Worm (Caenorhabditis elegans) whole organism, early embryonic: ENCODE results near the gene piki-1.

Experiments
- F13C5.2 ChIP-seq: sonication (generic microtip); optimal IDR thresholded peaks from 2 replicates; lab custom pipeline; 2017; ENCODE audit warnings: mild to moderate bottlenecking, missing genetic modification characterization, inconsistent platforms, missing compliant biosample characterization
- aly-1 ChIP-seq: sonication (generic microtip); optimal IDR thresholded peaks from 2 replicates; lab custom pipeline; 2016; ENCODE audit warnings: missing genetic modification characterization, missing compliant biosample characterization
- ama-1 ChIP-seq: fragments of 150-350 bp; optimal IDR thresholded peaks from 2 replicates; lab custom pipeline; 2014
- ceh-36 ChIP-seq: sonication (generic microtip); optimal IDR thresholded peaks from 2 replicates; lab custom pipeline; 2016; ENCODE audit warnings: missing genetic modification characterization, inconsistent platforms, missing compliant biosample characterization
- ets-7 ChIP-seq: sonication (generic microtip); optimal IDR thresholded peaks from 2 replicates; lab custom pipeline; 2016; ENCODE audit warnings: missing genotype, missing genetic modification characterization, missing compliant biosample characterization
- flt-1 ChIP-seq: fragments of 200-800 bp; sonication (Bioruptor generic); IDR thresholded peaks from 2 replicates; pipeline ENCODE4 v1.3.6; 2022; ENCODE audit warnings: missing genetic modification characterization, missing compliant biosample characterization
- hmbx-1 ChIP-seq: sonication (generic microtip); optimal IDR thresholded peaks from 2 replicates; lab custom pipeline; 2016; ENCODE audit warnings: mild to moderate bottlenecking, missing genetic modification characterization, missing compliant biosample characterization
- hmg-4 ChIP-seq: fragments of 200-800 bp; sonication (Bioruptor generic); optimal IDR thresholded peaks from 2 replicates; lab custom pipeline; 2018; ENCODE audit warnings: mild to moderate bottlenecking, missing genetic modification characterization, missing compliant biosample characterization
- hnd-1 ChIP-seq: sonication (generic microtip); optimal IDR thresholded peaks from 2 replicates; lab custom pipeline; 2016; ENCODE audit warnings: missing genetic modification characterization, missing compliant biosample characterization
- sea-1 ChIP-seq: fragments of 200-800 bp; sonication (Bioruptor generic); conservative IDR thresholded peaks from 2 replicates; pipeline ENCODE4 v1.3.6; 2022; ENCODE audit warnings: missing genetic modification characterization, missing compliant biosample characterization
- tbx-11 ChIP-seq: fragments of 200-800 bp; sonication (Bioruptor generic); IDR thresholded peaks from 2 replicates; pipeline ENCODE4 v1.3.6; 2022; ENCODE audit warnings: missing genetic modification characterization, missing compliant biosample characterization

ce11 chrX:15236036-15236435 lies 10.2 kb downstream of the piki-1 start:
- TF ChIP-seq flt-1 (no peak; the same call in 1 of the 2 replicates), F13C5.2 (tag; lab: Kevin White, UChicago) (no peak), ama-1 (lab: Kevin White, UChicago) (no peak), ets-7 (tag; lab: Kevin White, UChicago) (no peak), sea-1 (GFP tag; lab: Robert Waterston, UW) (no peak), tbx-11 (GFP tag; lab: Robert Waterston, UW) (no peak), aly-1 (peak; percentile 23), ceh-36 (tag; lab: Kevin White, UChicago) (no peak), hmbx-1 (tag; lab: Kevin White, UChicago) (no peak), hmg-4 (GFP tag; lab: Kevin White, UChicago) (peak; percentile 1), hnd-1 (tag; lab: Kevin White, UChicago) (no peak)
